Fruit fly (Drosophila melanogaster): ENCODE results near the gene CG1677.

- TF ChIP-seq CG8478 (optimal IDR thresholded peaks at IDR 0.05) (no peak), pan (optimal IDR thresholded peaks at IDR 0.05) (no peak), usp (GFP tag; optimal IDR thresholded peaks at IDR 0.05) (no peak), EcR (GFP tag; optimal IDR thresholded peaks at IDR 0.05) (no peak), Dll (optimal IDR thresholded peaks at IDR 0.05) (no peak), psq (optimal IDR thresholded peaks at IDR 0.05) (no peak)
Measured at dm6 chrX:7342998-7343397, 62.6 kb downstream of the CG1677 start.

Data from whole organism.